Fruit fly (Drosophila melanogaster) whole organism, wandering third instar larva: Measurements from ENCODE around the gene HP5.

Experiments
- Abd-B ChIP-seq: fragments of >200 bp; optimal IDR thresholded peaks from 2 replicates; lab custom pipeline; 2017; ENCODE audit warnings: missing biosample characterization, missing genetic modification characterization
- CG32264 ChIP-seq: fragments of 200-800 bp; sonication (Bioruptor generic); optimal IDR thresholded peaks from 2 replicates; lab custom pipeline; 2016; ENCODE audit warnings: missing biosample characterization, missing genetic modification characterization
- CG9705 ChIP-seq: fragments of 200-800 bp; sonication (Bioruptor generic); optimal IDR thresholded peaks from 2 replicates; lab custom pipeline; 2018; ENCODE audit warnings: missing biosample characterization, mild to moderate bottlenecking, missing genetic modification characterization
- CrebA ChIP-seq: fragments of 200-800 bp; sonication (Bioruptor generic); optimal IDR thresholded peaks from 2 replicates; lab custom pipeline; 2016; ENCODE audit warnings: missing biosample characterization, mild to moderate bottlenecking, missing genetic modification characterization, borderline replicate concordance
- Dfd ChIP-seq: fragments of >200 bp; optimal IDR thresholded peaks from 2 replicates; lab custom pipeline; 2017; ENCODE audit warnings: missing biosample characterization, missing genetic modification characterization
- Dif ChIP-seq: fragments of 200-275, 200-300 bp; sonication (Bioruptor generic); optimal IDR thresholded peaks from 2 replicates; lab custom pipeline; 2018; ENCODE audit warnings: missing biosample characterization, missing genetic modification characterization; ENCODE audit not compliant: partially characterized antibody
- GATAd ChIP-seq: sonication (Bioruptor generic); optimal IDR thresholded peaks from 2 replicates; lab custom pipeline; 2016; ENCODE audit warnings: missing biosample characterization, missing genetic modification characterization
- HLH106 ChIP-seq: fragments of 200-800 bp; optimal IDR thresholded peaks from 3 replicates; lab custom pipeline; 2019; ENCODE audit warnings: missing biosample characterization, mild to moderate bottlenecking, missing genetic modification characterization, moderate library complexity
- Hnf4 ChIP-seq: fragments of 200-800 bp; sonication (Bioruptor generic); optimal IDR thresholded peaks from 2 replicates; lab custom pipeline; 2016; ENCODE audit warnings: missing biosample characterization, mild to moderate bottlenecking, missing genetic modification characterization
- Hr78 ChIP-seq: fragments of >200 bp; optimal IDR thresholded peaks from 2 replicates; lab custom pipeline; 2017; ENCODE audit warnings: missing biosample characterization, missing genetic modification characterization
- Hr83 ChIP-seq: fragments of 200-300 bp; sonication (Bioruptor generic); optimal IDR thresholded peaks from 2 replicates; lab custom pipeline; 2016; ENCODE audit warnings: missing biosample characterization, mild to moderate bottlenecking, missing genetic modification characterization, moderate library complexity; ENCODE audit not compliant: poor library complexity, severe bottlenecking
- Jra ChIP-seq: sonication (Bioruptor generic); optimal IDR thresholded peaks from 2 replicates; lab custom pipeline; 2016; ENCODE audit warnings: missing biosample characterization, missing genetic modification characterization
- Mio ChIP-seq: sonication (Bioruptor generic); optimal IDR thresholded peaks from 2 replicates; lab custom pipeline; 2016; ENCODE audit warnings: missing biosample characterization, missing genetic modification characterization
- Myc ChIP-seq: fragments of >200 bp; optimal IDR thresholded peaks from 2 replicates; lab custom pipeline; 2017
- N ChIP-seq: fragments of >200 bp; optimal IDR thresholded peaks from 2 replicates; lab custom pipeline; 2018; ENCODE audit warnings: missing biosample characterization, missing external identifiers, missing genetic modification characterization
- OdsH ChIP-seq: fragments of 200-800 bp; sonication (Bioruptor generic); optimal IDR thresholded peaks from 2 replicates; lab custom pipeline; 2016; ENCODE audit warnings: missing biosample characterization, mild to moderate bottlenecking, missing genetic modification characterization
- Rel ChIP-seq, 2 experiments: fragments of 200-800 bp; sonication (Bioruptor generic) in 1 of 2; optimal IDR thresholded peaks; 2 replicates in 1 of 2; 3 replicates in 1 of 2; lab custom pipeline; 2016 to 2019; ENCODE audit warnings: mild to moderate bottlenecking in 2 of 2, missing biosample characterization in 2 of 2, missing genetic modification characterization in 2 of 2, moderate library complexity in 1 of 2
- Sp1 ChIP-seq: fragments of 200-800 bp; sonication (Bioruptor generic); optimal IDR thresholded peaks from 3 replicates; lab custom pipeline; 2019; ENCODE audit warnings: missing biosample characterization, mild to moderate bottlenecking, missing genetic modification characterization, moderate library complexity
- Vsx2 ChIP-seq: fragments of 200-300, 225-300 bp; sonication (Bioruptor generic); optimal IDR thresholded peaks from 2 replicates; lab custom pipeline; 2018; ENCODE audit warnings: missing biosample characterization, missing genetic modification characterization; ENCODE audit not compliant: partially characterized antibody
- br ChIP-seq: fragments of 200-800 bp; sonication (Bioruptor generic); optimal IDR thresholded peaks from 2 replicates; lab custom pipeline; 2016; ENCODE audit warnings: missing biosample characterization, missing genetic modification characterization
- brk ChIP-seq: fragments of 200-800 bp; sonication (Bioruptor generic); optimal IDR thresholded peaks from 2 replicates; lab custom pipeline; 2016; ENCODE audit warnings: missing biosample characterization, mild to moderate bottlenecking, missing genetic modification characterization
- dl ChIP-seq, 2 experiments: fragments of 175-275, 200-275 bp in 1 of 2; fragments of 200-275 bp in 1 of 2; sonication (Bioruptor generic); optimal IDR thresholded peaks; lab custom pipeline; 2018; ENCODE audit warnings: mild to moderate bottlenecking in 2 of 2, missing biosample characterization in 2 of 2, missing genetic modification characterization in 2 of 2, moderate library complexity in 2 of 2; ENCODE audit not compliant: partially characterized antibody in 2 of 2, insufficient read depth in 1 of 2
- dmrt93B ChIP-seq: fragments of 200-800 bp; sonication (Bioruptor generic); optimal IDR thresholded peaks from 2 replicates; lab custom pipeline; 2018; ENCODE audit warnings: missing biosample characterization, mild to moderate bottlenecking, missing genetic modification characterization
- dsf ChIP-seq: sonication (Bioruptor generic); optimal IDR thresholded peaks from 2 replicates; lab custom pipeline; 2016; ENCODE audit warnings: missing biosample characterization, missing genetic modification characterization, borderline replicate concordance
- ey ChIP-seq: fragments of 200-800 bp; sonication (Bioruptor generic); optimal IDR thresholded peaks from 2 replicates; lab custom pipeline; 2016; ENCODE audit warnings: missing biosample characterization, missing genetic modification characterization
- foxo ChIP-seq, 2 experiments: fragments of 200-800 bp; sonication (Bioruptor generic); optimal IDR thresholded peaks; 2 replicates in 1 of 2; 3 replicates in 1 of 2; lab custom pipeline; 2016 to 2017; ENCODE audit warnings: missing biosample characterization in 2 of 2, missing genetic modification characterization in 2 of 2
- fru ChIP-seq: fragments of 200-800 bp; sonication (Bioruptor generic); optimal IDR thresholded peaks from 3 replicates; lab custom pipeline; 2016; ENCODE audit warnings: missing biosample characterization, mild to moderate bottlenecking, missing genetic modification characterization
- h ChIP-seq: fragments of 200-800 bp; sonication (Bioruptor generic); optimal IDR thresholded peaks from 3 replicates; lab custom pipeline; 2016; ENCODE audit warnings: missing biosample characterization, mild to moderate bottlenecking, missing genetic modification characterization
- jim ChIP-seq: fragments of 175-275, 200-325 bp; sonication (Bioruptor generic); optimal IDR thresholded peaks from 2 replicates; lab custom pipeline; 2016; ENCODE audit warnings: missing biosample characterization, mild to moderate bottlenecking, missing genetic modification characterization
- lola ChIP-seq: fragments of >200 bp; optimal IDR thresholded peaks from 2 replicates; lab custom pipeline; 2017; ENCODE audit warnings: missing biosample characterization, missing genetic modification characterization
- pan ChIP-seq: fragments of >200 bp; optimal IDR thresholded peaks from 2 replicates; lab custom pipeline; 2017
- psq ChIP-seq: fragments of 200-800 bp; sonication (Bioruptor generic); optimal IDR thresholded peaks from 3 replicates; lab custom pipeline; 2017; ENCODE audit warnings: missing biosample characterization, mild to moderate bottlenecking, missing genetic modification characterization, moderate library complexity
- rgr ChIP-seq: fragments of 200-800 bp; sonication (Bioruptor generic); optimal IDR thresholded peaks from 3 replicates; lab custom pipeline; 2016; ENCODE audit warnings: missing biosample characterization, mild to moderate bottlenecking, missing genetic modification characterization
- sage ChIP-seq: fragments of 200-800 bp; sonication (Bioruptor generic); optimal IDR thresholded peaks from 2 replicates; lab custom pipeline; 2016; ENCODE audit warnings: missing biosample characterization, mild to moderate bottlenecking, missing genetic modification characterization
- sv ChIP-seq: fragments of 200-800 bp; sonication (Bioruptor generic); optimal IDR thresholded peaks from 3 replicates; lab custom pipeline; 2016; ENCODE audit warnings: missing biosample characterization, missing genetic modification characterization
- tai ChIP-seq: sonication (Bioruptor generic); optimal IDR thresholded peaks from 2 replicates; lab custom pipeline; 2016; ENCODE audit warnings: missing biosample characterization, missing genetic modification characterization
- usp ChIP-seq: fragments of >200 bp; optimal IDR thresholded peaks from 2 replicates; lab custom pipeline; 2017; ENCODE audit warnings: missing biosample characterization, missing genetic modification characterization
- woc ChIP-seq: sonication (Bioruptor generic); optimal IDR thresholded peaks from 2 replicates; lab custom pipeline; 2016; ENCODE audit warnings: missing biosample characterization, mild to moderate bottlenecking, missing genetic modification characterization

The HP5 gene

DNA sequence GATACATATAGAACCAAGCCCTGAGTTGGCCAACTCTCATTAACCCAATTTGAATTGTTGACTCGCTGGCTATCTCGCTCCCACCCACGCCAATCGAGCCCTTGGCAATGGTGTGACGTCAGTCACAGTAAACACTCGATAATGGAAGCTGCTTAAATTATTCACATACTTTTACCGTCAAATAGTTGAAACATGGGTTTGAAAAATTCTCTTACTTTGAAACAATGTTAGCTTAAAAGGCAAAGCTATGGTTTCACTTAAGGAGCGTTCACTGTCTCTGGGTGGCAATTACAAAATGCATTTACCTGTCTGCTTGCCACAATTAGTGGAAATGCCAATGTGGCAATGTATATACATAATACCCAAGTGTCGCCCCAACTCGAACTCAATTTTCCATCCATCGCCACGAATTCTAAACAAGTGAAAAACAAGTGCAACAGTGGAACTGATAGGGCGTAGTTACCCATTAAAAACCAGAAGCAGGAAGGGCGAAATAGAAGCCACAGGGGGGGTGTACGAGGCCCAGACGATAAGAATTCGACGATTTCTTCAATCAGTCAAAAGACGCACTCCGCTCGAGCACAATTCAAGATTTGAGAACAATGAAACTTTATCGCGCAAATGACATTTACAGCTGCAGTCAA, 5.0 kb upstream of the HP5 start:
- no peak for TF ChIP-seq usp (GFP tag; lab: Kevin White, UChicago)
- TF ChIP-seq lola (GFP tag; lab: Kevin White, UChicago) = no peak
- TF ChIP-seq sv (GFP tag; lab: Kevin White, UChicago) = peak; percentile 36
- no peak for TF ChIP-seq jim (GFP tag; lab: Kevin White, UChicago)
- peak; percentile 88 for TF ChIP-seq ey
- peak; percentile 59 for TF ChIP-seq woc (GFP tag; lab: Kevin White, UChicago)
- no peak for TF ChIP-seq GATAd
- TF ChIP-seq dmrt93B (GFP tag; lab: Kevin White, UChicago) = peak; percentile 76
- no peak for TF ChIP-seq Dif (GFP tag; lab: Kevin White, UChicago)
- TF ChIP-seq N (GFP tag; lab: Kevin White, UChicago) = no peak
- TF ChIP-seq foxo (GFP tag; optimal IDR thresholded peaks at IDR 0.05; lab: Kevin White, UChicago) = peak in 1 of 2 experiments; percentile 85
- TF ChIP-seq Mio (GFP tag; lab: Kevin White, UChicago) = peak; percentile 30
- no peak for TF ChIP-seq Rel (GFP tag; optimal IDR thresholded peaks at IDR 0.05; lab: Kevin White, UChicago)
- peak; percentile 71 for TF ChIP-seq Rel (tag; optimal IDR thresholded peaks at IDR 0.05; lab: Kevin White, UChicago)
- TF ChIP-seq CG32264 = peak; percentile 63
- no peak for TF ChIP-seq Hr78 (GFP tag; lab: Kevin White, UChicago)
- TF ChIP-seq Jra = no peak
- TF ChIP-seq Abd-B (GFP tag; lab: Kevin White, UChicago) = no peak
- TF ChIP-seq OdsH (GFP tag; lab: Kevin White, UChicago) = peak; percentile 68
- TF ChIP-seq sage (GFP tag; lab: Kevin White, UChicago) = peak; percentile 24
- peak; percentile 87 for TF ChIP-seq Sp1 (GFP tag; lab: Kevin White, UChicago)
- TF ChIP-seq h (GFP tag; lab: Kevin White, UChicago) = peak; percentile 88
- no peak for TF ChIP-seq Myc (lab: Kevin White, UChicago)
- no peak for TF ChIP-seq Hr83 (GFP tag; lab: Kevin White, UChicago)
- TF ChIP-seq psq (GFP tag; lab: Kevin White, UChicago) = peak; percentile 70
- peak; percentile 68 for TF ChIP-seq tai (GFP tag; lab: Kevin White, UChicago)
- no peak for TF ChIP-seq Vsx2 (GFP tag; lab: Kevin White, UChicago)
- peak; percentile 75 for TF ChIP-seq rgr
- no peak for TF ChIP-seq dsf (GFP tag; lab: Kevin White, UChicago)
- TF ChIP-seq pan (lab: Kevin White, UChicago) = no peak
- no peak for TF ChIP-seq CrebA
- TF ChIP-seq HLH106 (tag; lab: Kevin White, UChicago) = peak; percentile 88
- no peak for TF ChIP-seq Dfd (GFP tag; lab: Kevin White, UChicago)
- peak; percentile 88 for TF ChIP-seq fru (GFP tag; lab: Kevin White, UChicago)
- TF ChIP-seq dl (GFP tag; optimal IDR thresholded peaks at IDR 0.05; lab: Kevin White, UChicago; ENCODE audit: insufficient read depth in 1 of 2, partially characterized antibody in 2 of 2) = no peak
- peak; percentile 34 for TF ChIP-seq brk (GFP tag; lab: Kevin White, UChicago)
- peak; percentile 79 for TF ChIP-seq Hnf4 (GFP tag; lab: Kevin White, UChicago)
- TF ChIP-seq CG9705 = peak; percentile 78
- TF ChIP-seq br (GFP tag; lab: Kevin White, UChicago) = peak; percentile 87

dm6 chrX:11450406-11450805, 4.2 kb upstream of the HP5 start:
- TF ChIP-seq Abd-B (GFP tag; lab: Kevin White, UChicago) (no peak), foxo (GFP tag; optimal IDR thresholded peaks at IDR 0.05; lab: Kevin White, UChicago) (no peak), Sp1 (GFP tag; lab: Kevin White, UChicago) (no peak), dsf (GFP tag; lab: Kevin White, UChicago) (no peak), Dif (GFP tag; lab: Kevin White, UChicago) (no peak), rgr (no peak), Jra (no peak), usp (GFP tag; lab: Kevin White, UChicago) (no peak), dmrt93B (GFP tag; lab: Kevin White, UChicago) (no peak), OdsH (GFP tag; lab: Kevin White, UChicago) (no peak), psq (GFP tag; lab: Kevin White, UChicago) (no peak)
